Worm (Caenorhabditis elegans): ENCODE measurements around the gene rpn-12.

rpn-12 gene

ce11 chrII:11634057-11634676, 18.8 kb upstream of the rpn-12 start:
- TF ChIP-seq unc-62 (GFP tag; optimal IDR thresholded peaks at IDR 0.05), result no peak

- TF ChIP-seq unc-62 (GFP tag; optimal IDR thresholded peaks at IDR 0.05), result no peak
These were observed 18.0 kb upstream of the rpn-12 start for ce11 chrII:11634681-11635527.

DNA sequence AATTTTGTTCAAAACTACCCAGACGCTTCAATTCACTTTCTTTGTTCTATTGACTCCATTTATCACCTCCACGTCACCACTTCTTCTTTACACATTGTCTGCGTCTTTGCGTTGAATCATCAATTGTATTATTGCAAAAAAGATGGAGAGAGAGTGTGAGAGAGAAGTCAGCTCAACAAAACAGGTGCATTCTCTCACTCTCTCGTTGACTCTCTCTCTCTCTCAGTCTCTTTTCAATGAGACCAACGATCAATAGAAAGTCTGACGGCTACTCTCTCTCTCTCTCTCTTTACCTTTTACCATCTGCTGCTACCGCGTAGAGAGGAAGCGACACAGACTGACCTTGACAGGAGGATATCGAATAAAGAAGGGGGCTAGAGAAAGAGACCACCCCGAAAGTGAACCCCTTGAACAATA, 17.2 kb upstream of the rpn-12 start:
- no peak for TF ChIP-seq unc-62 (GFP tag; optimal IDR thresholded peaks at IDR 0.05)

DNA sequence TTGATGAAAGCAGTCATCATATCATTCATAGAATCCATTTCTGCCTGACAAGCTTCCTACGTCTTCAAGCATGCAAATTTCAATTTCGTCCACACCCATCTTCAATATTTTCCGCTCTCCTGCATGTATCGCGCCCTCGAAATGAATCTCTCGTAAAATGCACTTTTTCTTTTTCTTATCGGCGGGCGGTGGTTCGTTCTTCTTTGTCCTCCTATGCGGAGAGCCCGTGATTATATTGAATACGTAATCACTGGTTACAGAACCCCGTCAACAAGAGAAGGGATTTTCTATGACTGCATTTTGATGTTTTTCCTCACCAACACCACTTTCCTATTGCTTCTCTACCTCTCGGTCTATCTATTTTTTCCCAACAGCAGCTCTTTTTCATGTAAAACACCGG, 16.3 kb upstream of the rpn-12 start:
- TF ChIP-seq unc-62 (GFP tag; optimal IDR thresholded peaks at IDR 0.05), result no peak

DNA sequence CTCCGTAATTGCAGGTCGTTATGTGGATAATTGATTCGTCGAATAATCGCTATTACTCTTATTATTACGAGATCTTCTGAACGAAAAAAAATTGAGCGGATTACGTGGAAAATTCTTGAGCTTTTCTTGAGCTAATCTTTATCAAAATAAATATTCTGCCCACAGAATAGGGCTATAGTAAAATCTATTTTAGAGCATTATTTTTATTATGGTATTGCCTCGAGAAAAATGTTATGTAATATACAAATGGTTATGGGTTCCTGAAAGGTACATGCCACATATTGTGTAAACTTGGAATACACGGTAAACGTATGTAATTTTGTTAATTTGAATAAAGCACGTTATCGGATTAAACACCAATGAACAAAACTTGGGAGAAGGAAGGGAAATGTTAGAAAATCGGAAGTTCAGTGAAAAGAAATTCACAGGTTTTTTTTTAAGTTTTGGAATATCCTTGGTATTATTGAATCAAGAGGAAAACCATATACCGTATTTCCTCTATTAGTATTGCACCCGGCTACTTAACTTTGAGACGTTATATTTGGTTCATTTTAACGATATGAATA, 15.7 kb upstream of the rpn-12 start:
- TF ChIP-seq unc-62 (GFP tag; optimal IDR thresholded peaks at IDR 0.05), result no peak

DNA sequence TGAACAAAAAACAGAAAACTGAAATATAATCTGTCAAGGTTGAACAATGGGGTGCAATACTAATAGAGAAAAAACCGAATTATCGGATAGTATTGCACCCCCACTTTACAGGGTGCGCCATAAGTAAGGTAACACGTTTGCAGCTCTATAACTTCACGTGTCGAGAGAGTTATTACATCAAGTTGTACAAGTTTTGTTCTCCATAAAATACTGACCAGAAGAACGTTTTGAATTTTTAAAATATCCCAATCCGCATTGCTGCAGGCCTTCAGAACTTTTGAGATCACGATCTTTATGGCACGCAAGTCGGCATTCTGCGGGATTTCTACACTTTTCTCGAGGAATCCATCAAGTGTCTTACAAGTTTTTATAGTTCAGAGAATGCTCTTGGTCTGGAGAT, 15.1 kb upstream of the rpn-12 start:
- no peak for TF ChIP-seq unc-62 (GFP tag; optimal IDR thresholded peaks at IDR 0.05)

DNA sequence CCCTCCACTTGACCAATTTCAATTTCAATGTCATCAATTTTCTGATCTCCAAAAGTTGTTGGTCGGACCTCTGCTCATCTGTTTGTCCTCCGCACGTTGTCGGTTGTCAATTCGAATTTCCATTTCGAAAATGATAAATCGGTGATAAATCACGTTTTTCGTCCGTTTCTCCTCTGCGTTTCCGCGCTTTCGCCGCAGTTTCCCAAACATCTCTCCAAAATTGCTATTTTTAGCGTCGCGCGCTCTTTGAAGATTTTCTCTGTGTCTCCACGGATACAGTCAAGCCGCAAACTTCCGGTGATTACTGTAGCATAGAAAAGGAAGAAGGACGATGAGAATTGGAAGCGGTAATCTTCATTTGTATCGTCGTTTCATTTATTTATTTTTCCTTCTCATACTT, 10.9 kb upstream of the rpn-12 start:
- TF ChIP-seq unc-62 (GFP tag; optimal IDR thresholded peaks at IDR 0.05), result no peak

DNA sequence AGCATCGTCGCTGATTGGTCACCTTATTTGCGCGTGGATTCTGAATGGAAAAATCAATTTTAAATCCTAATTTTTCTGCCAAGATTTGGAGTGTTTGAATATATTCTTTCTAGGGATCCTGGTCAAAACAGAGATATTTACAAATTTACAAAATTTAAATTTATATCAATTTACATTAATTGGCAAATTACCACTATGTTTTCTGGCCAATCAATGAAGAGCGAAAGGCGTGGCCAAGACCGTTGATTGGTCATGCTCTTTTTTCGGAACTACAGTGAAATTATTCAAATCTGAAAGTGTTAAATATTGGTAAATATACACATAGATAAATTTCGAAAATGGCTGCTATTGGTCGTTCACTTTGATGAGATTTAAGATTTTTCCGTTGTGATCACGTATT, 10.2 kb upstream of the rpn-12 start:
- no peak for TF ChIP-seq unc-62 (GFP tag; optimal IDR thresholded peaks at IDR 0.05)

DNA sequence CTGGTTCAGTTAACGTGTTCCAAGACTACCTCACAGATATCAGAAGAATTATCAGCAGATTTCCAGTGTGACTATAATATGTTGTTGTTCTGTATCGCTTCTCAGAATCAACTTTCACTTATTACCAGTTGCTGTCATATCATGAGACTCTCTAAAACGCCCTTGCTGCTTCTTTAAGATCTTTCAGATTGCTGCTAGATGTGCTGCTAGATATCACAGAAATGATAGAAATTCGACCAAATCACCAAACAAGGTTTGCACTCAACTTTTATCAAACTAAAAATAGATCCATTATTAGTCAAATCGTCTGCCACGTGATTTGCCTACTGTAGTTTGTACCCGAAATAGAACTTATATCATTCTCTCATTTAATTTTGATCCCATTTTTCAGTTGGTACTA, 8.4 kb upstream of the rpn-12 start:
- no peak for TF ChIP-seq unc-62 (GFP tag; optimal IDR thresholded peaks at IDR 0.05)

DNA sequence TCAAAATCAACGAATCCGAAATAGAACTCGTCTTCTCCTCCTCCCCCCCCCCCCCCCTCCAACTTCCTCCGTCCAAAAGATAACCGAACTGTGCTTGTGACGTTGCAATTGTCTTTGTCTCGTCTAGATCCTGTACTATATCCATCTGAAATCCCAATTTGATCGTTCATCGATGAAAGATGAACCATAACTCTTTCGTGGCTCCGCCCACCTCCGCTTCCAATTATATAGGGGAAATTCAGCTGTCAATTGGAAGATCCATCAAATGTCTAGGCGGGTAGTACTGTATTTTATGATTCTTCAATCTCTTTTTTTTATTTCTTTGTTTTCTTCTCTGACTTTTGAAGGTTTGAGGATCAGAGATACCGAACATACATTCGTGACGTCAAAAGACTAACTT, 7.5 kb upstream of the rpn-12 start:
- no peak for TF ChIP-seq unc-62 (GFP tag; optimal IDR thresholded peaks at IDR 0.05)

DNA sequence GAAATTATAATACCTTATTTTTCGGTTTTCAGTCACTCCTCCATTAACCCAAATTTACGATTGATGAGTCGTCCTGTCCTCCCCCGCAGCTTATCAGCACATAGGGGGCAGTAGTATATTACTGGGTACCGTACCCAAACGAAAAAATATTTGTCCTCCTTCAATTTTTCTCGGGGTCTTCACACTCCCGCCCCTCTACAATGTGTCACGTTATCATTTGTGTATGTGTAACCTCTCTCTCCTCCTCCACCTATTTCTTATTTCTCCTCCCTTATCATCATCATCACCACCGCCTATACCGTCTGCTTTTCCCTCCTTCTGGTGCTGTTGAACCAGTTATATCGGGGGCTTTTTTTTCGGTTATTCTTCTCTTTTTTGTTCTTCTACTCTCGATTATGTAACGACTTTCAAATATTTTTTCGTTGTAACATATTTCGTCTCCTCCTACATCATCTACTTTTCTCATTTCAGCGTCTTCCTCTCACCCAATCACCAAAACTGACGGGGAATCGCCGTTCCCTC, 6.6 kb upstream of the rpn-12 start, which contains the start of gene ghi-1:
Gene ghi-1, plus strand, starts transcription at position 472 of the 522 bp plus-strand sequence.
- no peak for TF ChIP-seq unc-62 (GFP tag; optimal IDR thresholded peaks at IDR 0.05)

- no peak for TF ChIP-seq unc-62 (GFP tag; optimal IDR thresholded peaks at IDR 0.05)
These were observed 6.0 kb upstream of the rpn-12 start for ce11 chrII:11646874-11647273.

- no peak for TF ChIP-seq unc-62 (GFP tag; optimal IDR thresholded peaks at IDR 0.05)
These were observed 3.7 kb upstream of the rpn-12 start for ce11 chrII:11649239-11649638.

DNA sequence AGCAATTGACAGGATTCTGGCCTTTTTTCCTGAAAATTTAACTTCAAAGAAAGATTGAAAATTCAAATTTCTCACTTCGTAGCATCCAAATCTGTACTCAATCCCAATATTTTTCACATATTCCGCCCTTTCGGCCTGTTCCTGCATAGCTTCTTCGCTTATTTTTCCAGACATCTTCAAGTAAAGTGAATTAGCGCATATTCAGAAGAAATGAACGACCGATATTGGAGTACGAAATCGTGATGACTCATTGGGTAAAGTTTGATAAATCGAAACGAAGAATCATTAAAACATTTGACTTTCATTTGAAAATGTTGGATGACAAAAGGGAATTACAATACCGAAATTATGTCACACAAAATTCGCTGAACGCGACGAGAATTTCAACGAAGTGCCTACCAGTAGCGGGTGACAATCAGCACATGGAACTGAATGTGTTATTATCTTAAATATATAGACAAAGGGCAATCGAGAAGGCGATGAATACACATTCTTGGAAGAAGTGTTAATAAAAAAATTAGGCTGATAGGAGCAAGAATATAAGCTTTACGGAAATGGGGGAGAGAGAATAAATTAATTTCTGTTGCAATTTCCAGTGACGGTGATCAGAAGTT, 1.8 kb upstream of the rpn-12 start, which contains the start of gene coa-7:
Gene coa-7, minus strand, starts transcription at position 174 of the 614 bp plus-strand sequence.
- TF ChIP-seq unc-62 (GFP tag; optimal IDR thresholded peaks at IDR 0.05), result no peak

- TF ChIP-seq unc-62 (GFP tag; optimal IDR thresholded peaks at IDR 0.05), result no peak
These were observed 799 bp upstream of the rpn-12 start for ce11 chrII:11652125-11652524.

DNA sequence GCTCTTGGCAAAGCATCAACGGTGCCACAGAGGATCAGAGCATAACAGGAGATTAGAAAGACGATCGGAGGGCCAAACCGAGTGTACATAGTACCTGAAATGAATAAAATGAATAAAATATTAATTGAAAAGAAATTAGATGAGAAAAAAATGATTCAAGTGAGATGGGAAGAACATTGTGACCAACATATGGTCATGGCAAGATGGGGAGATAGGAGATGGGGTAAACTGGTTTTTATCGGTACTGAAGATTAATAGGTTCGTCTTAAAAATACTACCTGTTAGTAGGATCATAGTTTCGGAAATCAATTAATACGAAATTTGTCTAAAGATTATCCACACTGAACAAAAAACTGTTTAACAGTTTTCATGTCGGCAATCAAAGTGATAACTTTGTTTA, 4.2 kb downstream of the rpn-12 start, which contains the start of gene nep-1:
Gene nep-1, minus strand, starts transcription at position 101 of the 400 bp plus-strand sequence.
- TF ChIP-seq unc-62 (GFP tag; optimal IDR thresholded peaks at IDR 0.05), result no peak
